Worm (Caenorhabditis elegans) whole organism, L1 larva: ENCODE measurements around the gene srt-63.

Source experiments
- C04F5.9 ChIP-seq: sonication (generic microtip); optimal IDR thresholded peaks from 2 replicates; lab custom pipeline; 2016; ENCODE audit warnings: missing genetic modification characterization, missing compliant biosample characterization
- C34B4.2 ChIP-seq: sonication (generic microtip); optimal IDR thresholded peaks from 2 replicates; lab custom pipeline; 2017; ENCODE audit warnings: mild to moderate bottlenecking, missing genetic modification characterization, missing compliant biosample characterization
- Y116A8C.19 ChIP-seq: sonication (generic microtip); optimal IDR thresholded peaks from 2 replicates; lab custom pipeline; 2016; ENCODE audit warnings: missing compliant biosample characterization, missing genetic modification characterization, borderline replicate concordance
- aha-1 ChIP-seq: fragments of 150-350 bp; optimal IDR thresholded peaks from 2 replicates; lab custom pipeline; 2014; ENCODE audit warnings: missing biosample characterization, missing genetic modification characterization
- blmp-1 ChIP-seq: fragments of 150-350 bp; optimal IDR thresholded peaks from 2 replicates; lab custom pipeline; 2014; ENCODE audit warnings: missing biosample characterization, missing genetic modification characterization
- ceh-82 ChIP-seq, 3 experiments: fragments of 150-350 bp in 1 of 3; sonication (generic microtip) in 2 of 3; optimal IDR thresholded peaks; 2 replicates each; lab custom pipeline; 2014 to 2017; ENCODE audit warnings: missing biosample characterization in 3 of 3, missing genetic modification characterization in 3 of 3
- efl-1 ChIP-seq, 4 experiments: fragments of 150-350 bp; optimal IDR thresholded peaks in 3 of 4; peaks in 1 of 4; 1 replicate in 1 of 4; 2 replicates in 3 of 4; lab custom pipeline; 2014; ENCODE audit warnings: missing biosample characterization in 2 of 4, missing genetic modification characterization in 2 of 4, missing genetic modification reagents in 2 of 4
- egl-27 ChIP-seq, 2 experiments: fragments of 150-350 bp in 1 of 2; sonication (generic microtip); optimal IDR thresholded peaks; 3 replicates each; lab custom pipeline; 2017 to 2018; ENCODE audit warnings: missing biosample characterization in 2 of 2, missing genetic modification characterization in 2 of 2, missing genetic modification reagents in 2 of 2
- ets-5 ChIP-seq: fragments of 200-800 bp; sonication (Bioruptor generic); IDR thresholded peaks from 2 replicates; pipeline ENCODE4 v1.3.6; 2022; ENCODE audit warnings: missing genetic modification characterization, missing compliant biosample characterization
- fkh-4 ChIP-seq: sonication (generic microtip); optimal IDR thresholded peaks from 2 replicates; lab custom pipeline; 2016; ENCODE audit warnings: missing compliant biosample characterization, missing genetic modification characterization, borderline replicate concordance
- hpl-2 ChIP-seq: fragments of 150-350 bp; optimal IDR thresholded peaks from 2 replicates; lab custom pipeline; 2014; ENCODE audit warnings: missing biosample characterization, missing genetic modification reagents, missing genetic modification characterization
- irx-1 ChIP-seq: sonication (generic microtip); optimal IDR thresholded peaks from 2 replicates; lab custom pipeline; 2016; ENCODE audit warnings: missing genetic modification characterization, missing compliant biosample characterization
- lin-13 ChIP-seq: fragments of 150-350 bp; optimal IDR thresholded peaks from 2 replicates; lab custom pipeline; 2014; ENCODE audit warnings: missing biosample characterization, missing genetic modification reagents, missing genetic modification characterization
- lin-35 ChIP-seq, 2 experiments: fragments of 150-350 bp; optimal IDR thresholded peaks; 2 replicates each; lab custom pipeline; 2014; ENCODE audit warnings: missing biosample characterization in 2 of 2, missing genetic modification characterization in 2 of 2, missing genetic modification reagents in 2 of 2
- lsy-2 ChIP-seq, 2 experiments: fragments of 150-350 bp; optimal IDR thresholded peaks; 2 replicates each; lab custom pipeline; 2014; ENCODE audit warnings: missing biosample characterization in 2 of 2, missing genetic modification characterization in 2 of 2
- mab-9 ChIP-seq: fragments of 200-800 bp; sonication (Bioruptor generic); IDR thresholded peaks from 2 replicates; pipeline ENCODE4 v1.3.6; 2022; ENCODE audit warnings: missing genetic modification reagents, missing genetic modification characterization, missing compliant biosample characterization
- mef-2 ChIP-seq: fragments of 150-350 bp; optimal IDR thresholded peaks from 2 replicates; lab custom pipeline; 2014; ENCODE audit warnings: missing biosample characterization, missing genetic modification characterization
- nhr-19 ChIP-seq: fragments of 200-800 bp; sonication (Bioruptor generic); conservative IDR thresholded peaks from 2 replicates; pipeline ENCODE4 v1.3.6; 2022; ENCODE audit warnings: missing genetic modification characterization, missing compliant biosample characterization
- nhr-20 ChIP-seq: sonication (generic microtip); optimal IDR thresholded peaks from 2 replicates; lab custom pipeline; 2016; ENCODE audit warnings: mild to moderate bottlenecking, missing genetic modification characterization, missing compliant biosample characterization
- nhr-237 ChIP-seq: fragments of 150-350 bp; optimal IDR thresholded peaks from 2 replicates; lab custom pipeline; 2014; ENCODE audit warnings: missing biosample characterization, missing genetic modification characterization
- nhr-47 ChIP-seq: sonication (generic microtip); optimal IDR thresholded peaks from 2 replicates; lab custom pipeline; 2016; ENCODE audit warnings: mild to moderate bottlenecking, missing genetic modification characterization, moderate library complexity, missing compliant biosample characterization
- nhr-71 ChIP-seq: sonication (generic microtip); optimal IDR thresholded peaks from 2 replicates; lab custom pipeline; 2016; ENCODE audit warnings: mild to moderate bottlenecking, missing genetic modification characterization, moderate library complexity, missing compliant biosample characterization
- nhr-76 ChIP-seq: sonication (generic microtip); optimal IDR thresholded peaks from 2 replicates; lab custom pipeline; 2017; ENCODE audit warnings: missing biosample characterization, missing genetic modification characterization
- nhr-85 ChIP-seq: sonication (generic microtip); peaks from one replicate; lab custom pipeline; 2016; ENCODE audit warnings: missing genetic modification characterization, inconsistent platforms, missing compliant biosample characterization
- nhr-90 ChIP-seq: sonication (generic microtip); optimal IDR thresholded peaks from 2 replicates; lab custom pipeline; 2016; ENCODE audit warnings: mild to moderate bottlenecking, missing genetic modification characterization, missing compliant biosample characterization; ENCODE audit not compliant: poor library complexity
- pag-3 ChIP-seq: sonication (generic microtip); optimal IDR thresholded peaks from 2 replicates; lab custom pipeline; 2017; ENCODE audit warnings: missing genetic modification characterization, mild to moderate bottlenecking, missing compliant biosample characterization, antibody characterized with exemption, borderline replicate concordance; ENCODE audit not compliant: insufficient read depth
- pqm-1 ChIP-seq: sonication (generic microtip); optimal IDR thresholded peaks from 3 replicates; lab custom pipeline; 2017; ENCODE audit warnings: missing biosample characterization, missing genetic modification characterization
- snpc-4 ChIP-seq: fragments of 150-350 bp; optimal IDR thresholded peaks from 2 replicates; lab custom pipeline; 2014; ENCODE audit warnings: missing biosample characterization, missing genetic modification characterization
- sox-4 ChIP-seq: sonication (generic microtip); optimal IDR thresholded peaks from 2 replicates; lab custom pipeline; 2016; ENCODE audit warnings: missing genetic modification characterization, missing compliant biosample characterization
- sptf-1 ChIP-seq: fragments of 150-350 bp; optimal IDR thresholded peaks from 2 replicates; lab custom pipeline; 2014; ENCODE audit warnings: missing biosample characterization, missing genetic modification characterization
- sup-37 ChIP-seq: fragments of 200-800 bp; sonication (Bioruptor generic); optimal IDR thresholded peaks from 2 replicates; lab custom pipeline; 2018; ENCODE audit warnings: mild to moderate bottlenecking, missing genetic modification characterization, missing compliant biosample characterization
- swsn-7 ChIP-seq: sonication (generic microtip); optimal IDR thresholded peaks from 2 replicates; lab custom pipeline; 2016; ENCODE audit warnings: missing genetic modification characterization, missing compliant biosample characterization
- tlp-1 ChIP-seq: fragments of 150-350 bp; optimal IDR thresholded peaks from 2 replicates; lab custom pipeline; 2014; ENCODE audit warnings: missing biosample characterization, missing genetic modification characterization
- unc-130 ChIP-seq: fragments of 150-350 bp; optimal IDR thresholded peaks from 2 replicates; lab custom pipeline; 2017; ENCODE audit warnings: missing biosample characterization, missing genetic modification characterization, inconsistent platforms
- zag-1 ChIP-seq: fragments of 150-350 bp; optimal IDR thresholded peaks from 2 replicates; lab custom pipeline; 2014; ENCODE audit warnings: missing biosample characterization, missing genetic modification characterization
- zip-4 ChIP-seq: fragments of 200-800 bp; sonication (Bioruptor generic); optimal IDR thresholded peaks from 2 replicates; lab custom pipeline; 2018; ENCODE audit warnings: mild to moderate bottlenecking, missing genetic modification characterization, moderate library complexity, missing compliant biosample characterization
- ztf-11 ChIP-seq, 2 experiments: sonication (generic microtip); optimal IDR thresholded peaks; 2 replicates each; lab custom pipeline; 2016 to 2017; ENCODE audit warnings: missing genetic modification characterization in 2 of 2, missing biosample characterization in 1 of 2, missing compliant biosample characterization in 1 of 2

srt-63 gene

ce11 chrV:3247515-3247914 is 8.4 kb downstream of the srt-63 start, which contains the start of gene srj-8:
Gene srj-8 (plus strand): TSS chrV:3247815.
- no peak for TF ChIP-seq swsn-7 (tag; lab: Kevin White, UChicago)
- no peak for TF ChIP-seq mef-2 (tag; lab: Kevin White, UChicago)
- no peak for TF ChIP-seq nhr-76
- no peak for TF ChIP-seq hpl-2 (GFP tag; lab: Kevin White, UChicago)
- TF ChIP-seq zag-1: no peak
- no peak for TF ChIP-seq nhr-19 (GFP tag; lab: Robert Waterston, UW)
- no peak for TF ChIP-seq pag-3 (tag; lab: Kevin White, UChicago)
- TF ChIP-seq snpc-4 (tag; lab: Kevin White, UChicago): no peak
- TF ChIP-seq ets-5 (GFP tag; lab: Robert Waterston, UW): no peak
- TF ChIP-seq sptf-1 (tag; lab: Kevin White, UChicago): no peak
- no peak for TF ChIP-seq C04F5.9 (tag; lab: Kevin White, UChicago)
- no peak for TF ChIP-seq ceh-82 (tag; optimal IDR thresholded peaks at IDR 0.05; lab: Kevin White, UChicago)
- TF ChIP-seq unc-130 (tag; lab: Kevin White, UChicago): no peak
- TF ChIP-seq sox-4 (tag; lab: Kevin White, UChicago): no peak
- TF ChIP-seq blmp-1 (tag; lab: Kevin White, UChicago): no peak
- TF ChIP-seq mab-9 (GFP tag; lab: Robert Waterston, UW): no peak
- TF ChIP-seq nhr-20 (tag; lab: Kevin White, UChicago): no peak
- no peak for TF ChIP-seq irx-1 (tag; lab: Kevin White, UChicago)

- TF ChIP-seq lsy-2 (tag; optimal IDR thresholded peaks at IDR 0.05; lab: Kevin White, UChicago) (no peak), efl-1 (optimal IDR thresholded peaks at IDR 0.05; lab: Kevin White, UChicago) (no peak), efl-1 (GFP tag; optimal IDR thresholded peaks at IDR 0.05 in 1 of 2; lab: Kevin White, UChicago) (peak in 1 of 2 experiments; percentile 55), lin-35 (GFP tag; optimal IDR thresholded peaks at IDR 0.05; lab: Kevin White, UChicago) (no peak), C34B4.2 (no peak), fkh-4 (tag; lab: Kevin White, UChicago) (no peak), nhr-90 (tag; lab: Kevin White, UChicago) (no peak)
These were observed 11.2 kb downstream of the srt-63 start, which contains the start of gene srj-7 for ce11 chrV:3244703-3245102. Gene srj-7 (plus strand): TSS chrV:3245003.

- no peak for TF ChIP-seq egl-27 (tag; optimal IDR thresholded peaks at IDR 0.05; lab: Kevin White, UChicago)
- no peak for TF ChIP-seq aha-1
- no peak for TF ChIP-seq lin-13 (GFP tag; lab: Kevin White, UChicago)
- TF ChIP-seq lin-35 (GFP tag; optimal IDR thresholded peaks at IDR 0.05; lab: Kevin White, UChicago): no peak
- TF ChIP-seq nhr-85 (tag; lab: Kevin White, UChicago): no peak
- no peak for TF ChIP-seq tlp-1
- TF ChIP-seq ztf-11 (tag; optimal IDR thresholded peaks at IDR 0.05; lab: Kevin White, UChicago): no peak
- no peak for TF ChIP-seq sup-37
- TF ChIP-seq nhr-20 (tag; lab: Kevin White, UChicago): no peak
- TF ChIP-seq pqm-1 (tag; lab: Kevin White, UChicago): no peak
- TF ChIP-seq nhr-47 (tag; lab: Kevin White, UChicago): no peak
- no peak for TF ChIP-seq fkh-4 (tag; lab: Kevin White, UChicago)
- no peak for TF ChIP-seq zip-4 (GFP tag; lab: Kevin White, UChicago)
- no peak for TF ChIP-seq nhr-237
- TF ChIP-seq Y116A8C.19: no peak
These were observed 13.0 kb downstream of the srt-63 start, which contains the start of gene gst-23 for ce11 chrV:3242984-3243383. Gene gst-23 (plus strand): TSS chrV:3243284.

- no peak for TF ChIP-seq nhr-71 (tag; lab: Kevin White, UChicago)
- no peak for TF ChIP-seq ets-5 (GFP tag; lab: Robert Waterston, UW)
These were observed 14.8 kb downstream of the srt-63 start, which contains the start of gene srj-11 for ce11 chrV:3241175-3241574. Gene srj-11 (plus strand): TSS chrV:3241424.
